Fruit fly (Drosophila melanogaster) whole organism, adult: Measurements from ENCODE around the gene rk.

Experiments
- CG11617 ChIP-seq: fragments of 200-800 bp; sonication (Bioruptor generic); optimal IDR thresholded peaks from 2 replicates; lab custom pipeline; 2017; ENCODE audit warnings: mild to moderate bottlenecking, missing biosample characterization, missing genetic modification reagents, missing genetic modification characterization
- CG12768 ChIP-seq: fragments of 200-800 bp; sonication (Bioruptor generic); optimal IDR thresholded peaks from 2 replicates; lab custom pipeline; 2017; ENCODE audit warnings: missing biosample characterization, missing genetic modification characterization, mild to moderate bottlenecking, moderate library complexity, missing genetic modification reagents
- CG14711 ChIP-seq: fragments of 200-800 bp; sonication (Bioruptor generic); optimal IDR thresholded peaks from 2 replicates; lab custom pipeline; 2018; ENCODE audit warnings: missing biosample characterization, mild to moderate bottlenecking, missing genetic modification characterization, moderate library complexity
- CG1620 ChIP-seq: fragments of 200-800 bp; sonication (Bioruptor generic); optimal IDR thresholded peaks from 2 replicates; lab custom pipeline; 2016; ENCODE audit warnings: missing biosample characterization, missing genetic modification characterization
- CG33017 ChIP-seq: fragments of 200-800 bp; sonication (Bioruptor generic); optimal IDR thresholded peaks from 2 replicates; lab custom pipeline; 2018; ENCODE audit warnings: missing biosample characterization, mild to moderate bottlenecking, missing genetic modification characterization, moderate library complexity
- CG5204 ChIP-seq: fragments of 200-800 bp; sonication (Bioruptor generic); optimal IDR thresholded peaks from 2 replicates; lab custom pipeline; 2016; ENCODE audit warnings: missing biosample characterization, missing genetic modification characterization
- CG7045 ChIP-seq: fragments of 200-800 bp; sonication (Bioruptor generic); optimal IDR thresholded peaks from 2 replicates; lab custom pipeline; 2017; ENCODE audit warnings: missing biosample characterization, mild to moderate bottlenecking, missing genetic modification characterization
- CG7101 ChIP-seq: fragments of 200-800 bp; sonication (Bioruptor generic); optimal IDR thresholded peaks from 2 replicates; lab custom pipeline; 2018; ENCODE audit warnings: missing biosample characterization, mild to moderate bottlenecking, missing genetic modification characterization, moderate library complexity
- Clk ChIP-seq: fragments of 200-800 bp; sonication (Bioruptor generic); optimal IDR thresholded peaks from 2 replicates; lab custom pipeline; 2017; ENCODE audit warnings: missing biosample characterization, missing genetic modification characterization
- Crg-1 ChIP-seq: fragments of 200-800 bp; sonication (Bioruptor generic); optimal IDR thresholded peaks from 2 replicates; lab custom pipeline; 2016; ENCODE audit warnings: missing biosample characterization, missing genetic modification characterization
- Hr96 ChIP-seq: fragments of 200-800 bp; sonication (Bioruptor generic); optimal IDR thresholded peaks from 2 replicates; lab custom pipeline; 2016; ENCODE audit warnings: missing biosample characterization, missing genetic modification characterization
- Mnt ChIP-seq: fragments of 200-800 bp; sonication (Bioruptor generic); optimal IDR thresholded peaks from 2 replicates; lab custom pipeline; 2016; ENCODE audit warnings: missing biosample characterization, mild to moderate bottlenecking, missing genetic modification characterization
- bab1 ChIP-seq: fragments of 200-800 bp; sonication (Bioruptor generic); optimal IDR thresholded peaks from 3 replicates; lab custom pipeline; 2019; ENCODE audit warnings: missing biosample characterization, mild to moderate bottlenecking, missing genetic modification characterization, moderate library complexity
- cic ChIP-seq: fragments of 200-800 bp; sonication (Bioruptor generic); optimal IDR thresholded peaks from 2 replicates; lab custom pipeline; 2017; ENCODE audit warnings: missing biosample characterization, mild to moderate bottlenecking, missing genetic modification characterization, moderate library complexity
- cnc ChIP-seq, 2 experiments: fragments of >200 bp; optimal IDR thresholded peaks; 2 replicates each; lab custom pipeline; 2017
- kay ChIP-seq: fragments of 200-800 bp; sonication (Bioruptor generic); peaks from one replicate; lab custom pipeline; 2016; ENCODE audit warnings: missing biosample characterization, missing genetic modification characterization, borderline replicate concordance
- ovo ChIP-seq: fragments of 200-800 bp; sonication (Bioruptor generic); optimal IDR thresholded peaks from 2 replicates; lab custom pipeline; 2016; ENCODE audit warnings: missing biosample characterization, missing genetic modification characterization
- pad ChIP-seq: fragments of 200-800 bp; sonication (Bioruptor generic); optimal IDR thresholded peaks from 3 replicates; lab custom pipeline; 2017; ENCODE audit warnings: missing biosample characterization, missing genetic modification characterization, mild to moderate bottlenecking, moderate library complexity, missing genetic modification reagents
- tj ChIP-seq: fragments of 200-800 bp; sonication (Bioruptor generic); optimal IDR thresholded peaks from 3 replicates; lab custom pipeline; 2017; ENCODE audit warnings: missing biosample characterization, mild to moderate bottlenecking, missing genetic modification characterization, moderate library complexity
- toe ChIP-seq: fragments of 200-800 bp; sonication (Bioruptor generic); optimal IDR thresholded peaks from 2 replicates; lab custom pipeline; 2016; ENCODE audit warnings: missing biosample characterization, missing genetic modification characterization

rk gene

dm6 chr2L:13947476-13947875, 53.6 kb downstream of the rk start, which contains the start of gene Vajk3:
TSS of gene Vajk3 (minus strand) at chr2L:13947476.
- TF ChIP-seq pad (GFP tag; lab: Kevin White, UChicago) (no peak), CG5204 (GFP tag; lab: Kevin White, UChicago) (no peak), kay (GFP tag; lab: Kevin White, UChicago) (no peak), Clk (no peak), bab1 (GFP tag; lab: Kevin White, UChicago) (no peak), CG14711 (tag; lab: Kevin White, UChicago) (no peak), CG7045 (GFP tag; lab: Kevin White, UChicago) (no peak), cnc (optimal IDR thresholded peaks at IDR 0.05; lab: Kevin White, UChicago) (no peak), Crg-1 (no peak), CG7101 (tag; lab: Kevin White, UChicago) (no peak), Mnt (no peak), CG12768 (GFP tag; lab: Kevin White, UChicago) (no peak), CG11617 (no peak), cic (GFP tag; lab: Kevin White, UChicago) (no peak), CG33017 (tag; lab: Kevin White, UChicago) (no peak), CG1620 (GFP tag; lab: Kevin White, UChicago) (no peak), tj (no peak), toe (GFP tag; lab: Kevin White, UChicago) (no peak), ovo (GFP tag; lab: Kevin White, UChicago) (no peak), Hr96 (GFP tag; lab: Kevin White, UChicago) (no peak)

DNA sequence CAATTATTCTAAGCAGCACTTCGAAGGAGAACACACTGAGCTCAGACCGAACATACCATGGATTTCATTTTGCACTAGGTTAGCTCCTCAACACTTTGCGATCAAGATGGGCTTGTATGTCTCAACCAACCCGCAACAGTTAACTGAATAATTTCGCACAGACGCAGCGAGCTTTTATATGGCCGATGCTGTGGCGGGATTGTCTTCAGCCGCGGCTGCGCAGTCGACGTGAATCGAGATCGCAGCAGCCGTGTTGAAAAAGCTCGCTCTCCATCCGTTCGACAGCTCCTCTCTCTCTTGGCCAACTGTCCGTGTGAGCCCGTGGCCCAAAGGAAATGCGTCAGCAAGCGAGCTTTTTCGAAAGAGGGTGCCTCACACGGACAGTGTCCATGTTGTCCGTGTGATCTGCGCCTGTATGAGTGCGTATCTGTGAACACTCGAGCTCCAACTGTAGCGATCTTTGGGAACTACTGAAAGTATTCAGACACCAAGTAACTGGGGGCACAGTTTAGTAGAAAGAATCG, 66.4 kb downstream of the rk start, which contains the start of gene Vajk2:
Gene Vajk2 (minus strand): TSS at position 151 of the 524 bp plus-strand sequence.
- TF ChIP-seq CG7045 (GFP tag; lab: Kevin White, UChicago) = no peak
- no peak for TF ChIP-seq CG1620 (GFP tag; lab: Kevin White, UChicago)
- TF ChIP-seq tj = no peak
- no peak for TF ChIP-seq CG11617
- TF ChIP-seq cnc (optimal IDR thresholded peaks at IDR 0.05; lab: Kevin White, UChicago) = no peak
- TF ChIP-seq bab1 (GFP tag; lab: Kevin White, UChicago) = no peak
- no peak for TF ChIP-seq ovo (GFP tag; lab: Kevin White, UChicago)
- no peak for TF ChIP-seq CG14711 (tag; lab: Kevin White, UChicago)
- no peak for TF ChIP-seq CG7101 (tag; lab: Kevin White, UChicago)
- no peak for TF ChIP-seq Clk
- no peak for TF ChIP-seq cic (GFP tag; lab: Kevin White, UChicago)
- TF ChIP-seq toe (GFP tag; lab: Kevin White, UChicago) = no peak
- TF ChIP-seq kay (GFP tag; lab: Kevin White, UChicago) = no peak
- TF ChIP-seq CG5204 (GFP tag; lab: Kevin White, UChicago) = no peak
- TF ChIP-seq Mnt = no peak
- TF ChIP-seq pad (GFP tag; lab: Kevin White, UChicago) = no peak
- no peak for TF ChIP-seq CG12768 (GFP tag; lab: Kevin White, UChicago)
